Worm (Caenorhabditis elegans) whole organism, mixed stage, embryonic: Measurements from ENCODE around the gene lips-9.

Source experiments
- ceh-83 ChIP-seq: fragments of 200-800 bp; sonication (Bioruptor generic); optimal IDR thresholded peaks from 2 replicates; lab custom pipeline; 2018; ENCODE audit warnings: mild to moderate bottlenecking, missing genetic modification characterization, missing compliant biosample characterization
- elt-3 ChIP-seq: fragments of 150-350 bp; optimal IDR thresholded peaks from 2 replicates; lab custom pipeline; 2014; ENCODE audit warnings: missing biosample characterization, missing genetic modification characterization
- hlh-1 ChIP-seq: fragments of 150-350 bp; optimal IDR thresholded peaks from 2 replicates; lab custom pipeline; 2014; ENCODE audit warnings: missing biosample characterization, missing genetic modification reagents, missing genetic modification characterization
- lin-13 ChIP-seq: fragments of 150-350 bp; optimal IDR thresholded peaks from 2 replicates; lab custom pipeline; 2014; ENCODE audit warnings: missing biosample characterization, missing genetic modification characterization
- nhr-2 ChIP-seq: fragments of 150-350 bp; optimal IDR thresholded peaks from 2 replicates; lab custom pipeline; 2014; ENCODE audit warnings: missing biosample characterization, missing genetic modification characterization
- nhr-237 ChIP-seq: fragments of 150-350 bp; optimal IDR thresholded peaks from 2 replicates; lab custom pipeline; 2014; ENCODE audit warnings: missing biosample characterization, missing genetic modification characterization
- nhr-28 ChIP-seq: fragments of 150-350 bp; optimal IDR thresholded peaks from 2 replicates; lab custom pipeline; 2014; ENCODE audit warnings: missing biosample characterization, missing genetic modification characterization
- nhr-76 ChIP-seq: sonication (generic microtip); optimal IDR thresholded peaks from 2 replicates; lab custom pipeline; 2017; ENCODE audit warnings: missing biosample characterization, missing genetic modification characterization
- pha-4 ChIP-seq: fragments of 150-350 bp; optimal IDR thresholded peaks from 2 replicates; lab custom pipeline; 2018; ENCODE audit warnings: missing biosample characterization, missing genetic modification reagents, missing genetic modification characterization
- sem-2 ChIP-seq: fragments of 200-800 bp; sonication (Bioruptor generic); optimal IDR thresholded peaks from 2 replicates; lab custom pipeline; 2018; ENCODE audit warnings: mild to moderate bottlenecking, missing genetic modification characterization, missing compliant biosample characterization
- snpc-4 ChIP-seq: fragments of 150-350 bp; optimal IDR thresholded peaks from 2 replicates; lab custom pipeline; 2014; ENCODE audit warnings: missing biosample characterization, missing genetic modification characterization
- sptf-1 ChIP-seq: sonication (generic microtip); optimal IDR thresholded peaks from 2 replicates; lab custom pipeline; 2017; ENCODE audit warnings: mild to moderate bottlenecking, missing genetic modification characterization, moderate library complexity, missing compliant biosample characterization
- ztf-11 ChIP-seq: fragments of 150-350 bp; optimal IDR thresholded peaks from 2 replicates; lab custom pipeline; 2014; ENCODE audit warnings: missing biosample characterization, missing genetic modification characterization

DNA sequence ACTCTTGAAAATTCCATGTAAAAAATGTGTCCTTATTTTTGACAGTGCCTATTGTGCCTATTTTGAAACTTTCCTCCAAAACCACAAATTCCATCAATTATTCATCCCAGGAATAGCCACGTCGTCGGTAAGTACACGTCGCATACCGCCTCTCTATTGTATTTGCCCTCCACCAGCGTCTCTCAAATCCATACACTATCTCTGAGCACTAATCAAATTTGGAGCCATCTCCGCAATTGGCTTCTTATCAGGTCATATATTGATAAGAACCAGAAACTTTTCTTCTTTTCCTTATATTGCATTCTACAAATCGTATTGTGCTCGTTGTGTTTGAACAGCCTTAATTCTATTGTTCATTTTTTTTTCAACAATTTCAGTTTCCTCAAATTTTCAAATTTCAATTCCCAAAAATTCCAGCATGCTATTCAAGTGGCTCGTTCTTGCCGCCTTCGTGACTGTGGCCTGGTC lies 3.7 kb downstream of the lips-9 start, which contains the start of gene dct-18:
- TF ChIP-seq sptf-1 (no peak), ceh-83 (no peak), pha-4 (tag; lab: Kevin White, UChicago) (no peak), sem-2 (no peak), ztf-11 (tag; lab: Kevin White, UChicago) (no peak), hlh-1 (tag; lab: Kevin White, UChicago) (no peak), nhr-76 (tag; lab: Kevin White, UChicago) (no peak), nhr-2 (tag; lab: Kevin White, UChicago) (no peak), elt-3 (tag; lab: Kevin White, UChicago) (no peak), lin-13 (tag; lab: Kevin White, UChicago) (no peak), snpc-4 (tag; lab: Kevin White, UChicago) (no peak), nhr-28 (tag; lab: Kevin White, UChicago) (no peak), nhr-237 (tag; lab: Kevin White, UChicago) (no peak)
